Worm (Caenorhabditis elegans) whole organism, young adult: Measurements from ENCODE around the gene sun-1.
A peak's percentile ranks its signal among the peaks of the same experiment; 100 is the strongest.

Source experiments
- D2030.7 ChIP-seq: fragments of 200-800 bp; sonication (Bioruptor generic); IDR thresholded peaks from 2 replicates; pipeline ENCODE4 v1.3.6; 2022; ENCODE audit warnings: missing genetic modification reagents, missing genetic modification characterization, missing compliant biosample characterization
- F52B5.7 ChIP-seq: sonication (generic microtip); optimal IDR thresholded peaks from 2 replicates; lab custom pipeline; 2016; ENCODE audit warnings: mild to moderate bottlenecking, missing genetic modification characterization, missing compliant biosample characterization
- F57C9.4 ChIP-seq: sonication (generic microtip); optimal IDR thresholded peaks from 2 replicates; lab custom pipeline; 2017; ENCODE audit warnings: mild to moderate bottlenecking, missing genetic modification characterization, missing compliant biosample characterization
- T26A5.8 ChIP-seq: sonication (generic microtip); optimal IDR thresholded peaks from 2 replicates; lab custom pipeline; 2016; ENCODE audit warnings: missing genetic modification characterization, missing compliant biosample characterization
- Y56A3A.18 ChIP-seq: fragments of 200-800 bp; sonication (Bioruptor generic); IDR thresholded peaks from 2 replicates; pipeline ENCODE4 v1.3.6; 2022; ENCODE audit warnings: missing genetic modification reagents, missing genetic modification characterization, missing compliant biosample characterization
- Y95B8A.8 ChIP-seq: fragments of 200-800 bp; sonication (Bioruptor generic); IDR thresholded peaks from 2 replicates; pipeline ENCODE4 v1.3.6; 2022; ENCODE audit warnings: missing genetic modification reagents, missing genetic modification characterization, missing compliant biosample characterization
- aptf-3 ChIP-seq: fragments of 200-800 bp; sonication (Bioruptor generic); IDR thresholded peaks from 2 replicates; pipeline ENCODE4 v1.3.6; 2022; ENCODE audit warnings: missing genetic modification characterization, missing compliant biosample characterization
- atf-7 ChIP-seq: sonication (generic microtip); optimal IDR thresholded peaks from 2 replicates; lab custom pipeline; 2017; ENCODE audit warnings: mild to moderate bottlenecking, missing genetic modification characterization, missing compliant biosample characterization
- attf-3 ChIP-seq: fragments of 200-800 bp; sonication (Bioruptor generic); conservative IDR thresholded peaks from 2 replicates; pipeline ENCODE4 v1.3.6; 2022; ENCODE audit warnings: missing genetic modification reagents, missing genetic modification characterization, missing compliant biosample characterization
- bed-1 ChIP-seq: fragments of 200-800 bp; sonication (Bioruptor generic); IDR thresholded peaks from 2 replicates; pipeline ENCODE4 v1.3.6; 2022; ENCODE audit warnings: missing genetic modification reagents, missing genetic modification characterization, missing compliant biosample characterization
- ceh-40 ChIP-seq: fragments of 200-800 bp; sonication (Bioruptor generic); IDR thresholded peaks from 2 replicates; pipeline ENCODE4 v1.3.6; 2022; ENCODE audit warnings: missing genetic modification characterization, missing compliant biosample characterization
- ceh-91 ChIP-seq: fragments of 200-800 bp; sonication (Bioruptor generic); IDR thresholded peaks from 2 replicates; pipeline ENCODE4 v1.3.6; 2022; ENCODE audit warnings: missing genetic modification reagents, missing genetic modification characterization, missing compliant biosample characterization
- chd-7 ChIP-seq: sonication (generic microtip); optimal IDR thresholded peaks from 2 replicates; lab custom pipeline; 2016; ENCODE audit warnings: mild to moderate bottlenecking, missing genetic modification characterization, moderate library complexity, missing compliant biosample characterization
- die-1 ChIP-seq: sonication (generic microtip); optimal IDR thresholded peaks from 2 replicates; lab custom pipeline; 2016; ENCODE audit warnings: missing genotype, mild to moderate bottlenecking, missing genetic modification characterization, missing compliant biosample characterization
- dpl-1 ChIP-seq: fragments of 150-350 bp; optimal IDR thresholded peaks from 2 replicates; lab custom pipeline; 2014; ENCODE audit warnings: missing biosample characterization, missing genetic modification reagents, missing genetic modification characterization
- egl-18 ChIP-seq: fragments of 200-800 bp; sonication (Bioruptor generic); IDR thresholded peaks from 2 replicates; pipeline ENCODE4 v1.3.6; 2022; ENCODE audit warnings: missing genetic modification reagents, missing genetic modification characterization, missing compliant biosample characterization
- ekl-4 ChIP-seq: fragments of 200-800 bp; sonication (Bioruptor generic); IDR thresholded peaks from 2 replicates; pipeline ENCODE4 v1.3.6; 2022; ENCODE audit warnings: missing genetic modification reagents, missing genetic modification characterization, missing compliant biosample characterization
- ets-4 ChIP-seq: fragments of 200-800 bp; sonication (Bioruptor generic); optimal IDR thresholded peaks from 2 replicates; lab custom pipeline; 2018; ENCODE audit warnings: mild to moderate bottlenecking, missing genetic modification characterization, missing compliant biosample characterization
- fkh-3 ChIP-seq: sonication (generic microtip); optimal IDR thresholded peaks from 2 replicates; lab custom pipeline; 2016; ENCODE audit warnings: mild to moderate bottlenecking, missing genetic modification characterization, missing compliant biosample characterization
- hlh-26 ChIP-seq: fragments of 200-800 bp; sonication (Bioruptor generic); conservative IDR thresholded peaks from 2 replicates; pipeline ENCODE4 v1.3.6; 2022; ENCODE audit warnings: missing genetic modification reagents, missing genetic modification characterization, missing compliant biosample characterization
- lin-54 ChIP-seq: fragments of 200-800 bp; sonication (Bioruptor generic); optimal IDR thresholded peaks from 2 replicates; lab custom pipeline; 2018; ENCODE audit warnings: mild to moderate bottlenecking, missing genetic modification characterization, missing compliant biosample characterization
- lir-1 ChIP-seq: fragments of 200-800 bp; sonication (Bioruptor generic); conservative IDR thresholded peaks from 2 replicates; pipeline ENCODE4 v1.3.6; 2022; ENCODE audit warnings: missing genetic modification reagents, missing genetic modification characterization, missing compliant biosample characterization
- lsy-27 ChIP-seq: sonication (generic microtip); optimal IDR thresholded peaks from 2 replicates; lab custom pipeline; 2017; ENCODE audit warnings: missing genetic modification characterization, mild to moderate bottlenecking, missing compliant biosample characterization, antibody characterized with exemption, missing genotype, borderline replicate concordance; ENCODE audit not compliant: insufficient read depth
- madf-10 ChIP-seq: sonication (generic microtip); optimal IDR thresholded peaks from 2 replicates; lab custom pipeline; 2016; ENCODE audit warnings: mild to moderate bottlenecking, missing genetic modification characterization, missing compliant biosample characterization
- madf-3 ChIP-seq: fragments of 200-800 bp; sonication (Bioruptor generic); IDR thresholded peaks from 2 replicates; pipeline ENCODE4 v1.3.6; 2022; ENCODE audit warnings: missing genetic modification reagents, missing genetic modification characterization, missing compliant biosample characterization
- mes-4 ChIP-seq: sonication (generic microtip); optimal IDR thresholded peaks from 2 replicates; lab custom pipeline; 2016; ENCODE audit warnings: missing genotype, missing genetic modification characterization, missing compliant biosample characterization
- mxl-1 ChIP-seq: sonication (generic microtip); optimal IDR thresholded peaks from 2 replicates; lab custom pipeline; 2016; ENCODE audit warnings: missing genetic modification characterization, missing compliant biosample characterization
- nfyb-1 ChIP-seq: fragments of 200-800 bp; sonication (Bioruptor generic); IDR thresholded peaks from 2 replicates; pipeline ENCODE4 v1.3.6; 2022; ENCODE audit warnings: missing genetic modification reagents, missing genetic modification characterization, missing compliant biosample characterization
- nhr-80 ChIP-seq: sonication (generic microtip); optimal IDR thresholded peaks from 2 replicates; lab custom pipeline; 2016; ENCODE audit warnings: missing genetic modification characterization, missing compliant biosample characterization
- nhr-90 ChIP-seq: sonication (generic microtip); optimal IDR thresholded peaks from 2 replicates; lab custom pipeline; 2016; ENCODE audit warnings: missing genotype, mild to moderate bottlenecking, missing genetic modification characterization, missing compliant biosample characterization
- pbrm-1 ChIP-seq: fragments of 200-800 bp; sonication (Bioruptor generic); IDR thresholded peaks from 2 replicates; pipeline ENCODE4 v1.3.6; 2022; ENCODE audit warnings: missing genetic modification reagents, missing genetic modification characterization, missing compliant biosample characterization
- pha-4 ChIP-seq: fragments of 150-350 bp; sonication (generic microtip); optimal IDR thresholded peaks from 2 replicates; lab custom pipeline; 2014; ENCODE audit warnings: missing biosample characterization, missing genetic modification reagents, missing genetic modification characterization
- rcor-1 ChIP-seq: fragments of 200-800 bp; sonication (Bioruptor generic); IDR thresholded peaks from 2 replicates; pipeline ENCODE4 v1.3.6; 2022; ENCODE audit warnings: missing genetic modification reagents, missing genetic modification characterization, missing compliant biosample characterization
- repo-1 ChIP-seq: sonication (generic microtip); optimal IDR thresholded peaks from 2 replicates; lab custom pipeline; 2017; ENCODE audit warnings: mild to moderate bottlenecking, missing genetic modification characterization, missing compliant biosample characterization
- snpc-4 ChIP-seq, 5 experiments: fragments of 150-350 bp in 1 of 5; sonication (generic microtip) in 4 of 5; optimal IDR thresholded peaks; 2 replicates each; lab custom pipeline; 2014 to 2018; ENCODE audit warnings: missing genetic modification characterization in 5 of 5, missing biosample characterization in 3 of 5, antibody characterized with exemption in 2 of 5, mild to moderate bottlenecking in 2 of 5, missing compliant biosample characterization in 2 of 5, missing genotype in 2 of 5, moderate library complexity in 2 of 5, missing genetic modification reagents in 1 of 5
- somi-1 ChIP-seq: fragments of 200-800 bp; sonication (Bioruptor generic); optimal IDR thresholded peaks from 2 replicates; lab custom pipeline; 2018; ENCODE audit warnings: mild to moderate bottlenecking, missing genetic modification characterization, missing compliant biosample characterization
- unc-130 ChIP-seq: sonication (generic microtip); optimal IDR thresholded peaks from 2 replicates; lab custom pipeline; 2016; ENCODE audit warnings: missing genetic modification reagents, missing genetic modification characterization, missing compliant biosample characterization
- unc-62 ChIP-seq: fragments of 150-350 bp; optimal IDR thresholded peaks from 2 replicates; lab custom pipeline; 2014; ENCODE audit warnings: missing biosample characterization, missing genetic modification reagents, missing genetic modification characterization
- xnd-1 ChIP-seq: sonication (generic microtip); optimal IDR thresholded peaks from 2 replicates; lab custom pipeline; 2016; ENCODE audit warnings: missing genotype, missing genetic modification reagents, missing genetic modification characterization, missing compliant biosample characterization
- ztf-25 ChIP-seq: fragments of 200-800 bp; sonication (Bioruptor generic); IDR thresholded peaks from 2 replicates; pipeline ENCODE4 v1.3.6; 2022; ENCODE audit warnings: missing genetic modification reagents, missing genetic modification characterization, missing compliant biosample characterization
- ztf-3 ChIP-seq: fragments of 200-800 bp; sonication (Bioruptor generic); optimal IDR thresholded peaks from 2 replicates; lab custom pipeline; 2018; ENCODE audit warnings: mild to moderate bottlenecking, missing genetic modification characterization, missing compliant biosample characterization

sun-1 gene

DNA sequence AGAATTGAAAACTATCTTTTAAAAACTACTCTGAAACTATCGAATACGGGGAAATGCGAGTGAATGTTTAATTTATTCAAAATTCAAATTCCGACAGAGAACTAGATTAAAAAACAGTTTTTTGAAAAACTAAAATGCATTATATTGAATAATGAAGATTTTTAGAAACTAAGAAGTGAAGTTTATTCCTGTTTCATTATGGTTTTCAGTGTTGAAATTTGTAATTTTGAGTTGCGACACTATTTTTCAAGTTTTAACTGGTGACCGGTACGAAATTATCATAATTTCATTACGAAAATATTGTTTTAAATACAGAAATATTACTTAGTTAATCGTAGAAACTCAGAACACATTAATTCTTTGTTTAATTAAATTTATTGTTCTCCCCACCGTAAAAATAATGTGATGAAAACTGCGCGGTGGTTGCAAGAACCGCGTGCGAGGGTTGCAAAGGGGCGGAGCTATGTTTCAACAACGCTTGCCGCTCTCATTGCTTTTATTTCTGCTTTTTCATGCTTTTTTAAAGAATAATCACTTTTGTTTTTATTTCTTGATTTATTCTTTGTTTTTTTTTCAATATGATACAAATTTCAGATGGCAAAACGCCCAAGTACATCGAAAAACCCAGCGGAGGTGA is 17.1 kb downstream of the sun-1 start, which contains the start of gene him-17 (continued):
- TF ChIP-seq ceh-40 (GFP tag; lab: Robert Waterston, UW), result no peak
- no peak for TF ChIP-seq ztf-25 (GFP tag; lab: Robert Waterston, UW)
- TF ChIP-seq pha-4 (tag; lab: Kevin White, UChicago), result no peak
- TF ChIP-seq bed-1 (GFP tag; lab: Robert Waterston, UW), result no peak
- no peak for TF ChIP-seq pbrm-1 (GFP tag; lab: Robert Waterston, UW)
- no peak for TF ChIP-seq Y56A3A.18
- TF ChIP-seq atf-7 (tag; lab: Kevin White, UChicago), result no peak
- peak; percentile 33; the same call in 1 of the 2 replicates for TF ChIP-seq madf-3 (GFP tag; lab: Robert Waterston, UW)
- TF ChIP-seq somi-1 (GFP tag; lab: Kevin White, UChicago), result no peak
- TF ChIP-seq attf-3, result no peak
- TF ChIP-seq dpl-1 (GFP tag; lab: Kevin White, UChicago), result no peak
- TF ChIP-seq lir-1 (GFP tag; lab: Robert Waterston, UW), result no peak
- TF ChIP-seq ztf-3 (GFP tag; lab: Kevin White, UChicago), result no peak
- no peak for TF ChIP-seq rcor-1 (GFP tag; lab: Robert Waterston, UW)
- no peak for TF ChIP-seq snpc-4 (GFP tag; optimal IDR thresholded peaks at IDR 0.05; lab: Kevin White, UChicago)
- peak in 2 of 4 experiments; percentile 2 to 22 for TF ChIP-seq snpc-4 (tag; optimal IDR thresholded peaks at IDR 0.05; lab: Kevin White, UChicago)
- TF ChIP-seq xnd-1, result no peak
- no peak for TF ChIP-seq F52B5.7 (tag; lab: Kevin White, UChicago)
- no peak for TF ChIP-seq nfyb-1 (GFP tag; lab: Robert Waterston, UW)
- no peak for TF ChIP-seq ceh-91
- no peak for TF ChIP-seq aptf-3
- TF ChIP-seq unc-130 (GFP tag; lab: Kevin White, UChicago), result no peak
- TF ChIP-seq F57C9.4 (tag; lab: Kevin White, UChicago), result no peak
- TF ChIP-seq unc-62 (GFP tag; lab: Kevin White, UChicago), result no peak
- TF ChIP-seq Y95B8A.8, result no peak

DNA sequence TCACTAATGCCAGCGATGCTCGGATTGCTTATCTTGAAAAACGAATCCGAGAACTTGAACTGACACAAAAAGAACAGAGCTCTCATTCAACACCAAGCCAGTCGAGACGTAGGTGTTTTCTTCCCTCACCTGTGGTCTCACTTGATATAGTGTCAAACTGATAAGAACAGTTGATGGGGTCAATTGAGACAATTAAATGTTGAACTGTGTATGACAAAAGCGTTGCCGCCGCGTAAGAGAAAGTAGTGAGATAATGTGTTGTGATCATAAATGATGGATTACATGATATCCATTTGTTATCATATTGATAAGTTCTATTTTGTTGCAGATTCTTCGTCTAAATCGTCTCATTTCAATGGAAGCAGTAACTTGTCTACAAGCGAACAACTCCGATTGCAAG is 19.6 kb downstream of the sun-1 start:
- TF ChIP-seq nhr-90 (tag; lab: Kevin White, UChicago), result no peak
- TF ChIP-seq mxl-1 (tag; lab: Kevin White, UChicago), result no peak
- peak; percentile 22 for TF ChIP-seq nhr-80 (tag; lab: Kevin White, UChicago)

DNA sequence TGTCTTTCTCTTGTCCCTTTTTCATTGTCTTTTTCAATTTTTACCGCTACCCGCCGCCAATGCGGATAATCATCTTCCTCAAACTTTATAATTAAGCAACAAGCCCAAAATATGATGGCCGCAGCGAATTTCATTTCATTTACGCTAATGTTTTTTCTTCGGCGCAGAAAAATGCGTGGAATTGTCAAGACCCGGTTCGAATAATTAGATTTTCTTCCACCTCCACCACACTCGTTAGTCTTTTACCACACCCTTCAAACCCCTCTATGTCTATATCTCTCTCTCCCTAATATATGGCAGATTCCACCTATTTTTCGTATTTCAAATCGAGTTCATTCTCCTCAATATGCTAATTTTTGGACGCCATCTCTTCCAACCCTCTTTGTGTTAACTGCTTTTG is 22.8 kb downstream of the sun-1 start:
- no peak for TF ChIP-seq repo-1 (tag; lab: Kevin White, UChicago)
- TF ChIP-seq hlh-26 (GFP tag; lab: Robert Waterston, UW), result no peak
- TF ChIP-seq egl-18 (GFP tag; lab: Robert Waterston, UW), result no peak
- TF ChIP-seq lin-54, result no peak
- no peak for TF ChIP-seq fkh-3 (tag; lab: Kevin White, UChicago)
- TF ChIP-seq ets-4, result no peak
- no peak for TF ChIP-seq F57C9.4 (tag; lab: Kevin White, UChicago)
- no peak for TF ChIP-seq die-1 (tag; lab: Kevin White, UChicago)
- TF ChIP-seq ekl-4 (GFP tag; lab: Robert Waterston, UW), result no peak

DNA sequence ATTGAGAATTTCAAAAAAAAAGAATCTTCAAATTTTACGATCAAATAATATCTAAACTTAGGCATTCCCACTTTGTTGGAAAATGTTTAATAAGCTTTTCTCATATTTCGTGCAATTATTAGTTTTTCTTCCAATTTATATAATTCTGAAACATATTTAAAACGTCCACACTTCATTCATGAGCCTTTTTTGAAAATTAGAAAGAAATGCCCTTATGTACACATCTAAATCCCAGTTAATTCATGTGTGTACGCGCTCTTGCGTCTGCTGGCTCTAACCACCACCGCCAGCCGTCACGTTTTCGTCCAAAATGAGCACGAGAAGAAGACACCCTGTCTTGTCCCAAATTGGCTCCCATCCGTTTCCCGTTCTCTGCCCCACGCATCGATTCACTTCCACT is 26.8 kb downstream of the sun-1 start:
- TF ChIP-seq mes-4 (tag; lab: Kevin White, UChicago) (no peak), madf-10 (tag; lab: Kevin White, UChicago) (no peak), chd-7 (tag; lab: Kevin White, UChicago) (no peak), lsy-27 (no peak), somi-1 (GFP tag; lab: Kevin White, UChicago) (no peak), bed-1 (GFP tag; lab: Robert Waterston, UW) (0 out of 2 replicates have a peak, but pooled peaks have one; percentile 44), T26A5.8 (tag; lab: Kevin White, UChicago) (no peak), D2030.7 (GFP tag; lab: Robert Waterston, UW) (no peak), attf-3 (no peak)
